Fruit fly (Drosophila melanogaster): ENCODE data around the gene fax.

The fax gene

DNA sequence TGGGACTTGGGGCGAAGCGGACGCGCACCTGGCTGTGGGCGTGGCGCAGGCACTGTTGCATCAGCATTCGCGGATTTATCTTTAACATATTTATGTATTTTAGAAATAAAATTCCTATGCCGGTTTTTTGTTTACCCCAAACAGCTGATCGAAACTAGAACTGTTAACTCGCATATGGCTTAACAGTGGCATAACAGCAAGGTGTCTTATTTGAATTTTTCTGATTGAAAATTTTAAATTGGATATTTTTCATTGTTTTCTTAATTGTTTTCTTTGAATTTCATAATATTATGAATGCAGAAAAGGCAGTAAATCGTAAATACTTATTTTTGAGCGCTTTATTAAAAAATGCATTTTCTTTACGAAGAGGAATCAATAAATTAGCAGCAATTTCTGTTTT is 5.4 kb upstream of the fax start, which contains the start of gene GluRS-m (continued):
- peak; percentile 5 for TF ChIP-seq Med (GFP tag)

DNA sequence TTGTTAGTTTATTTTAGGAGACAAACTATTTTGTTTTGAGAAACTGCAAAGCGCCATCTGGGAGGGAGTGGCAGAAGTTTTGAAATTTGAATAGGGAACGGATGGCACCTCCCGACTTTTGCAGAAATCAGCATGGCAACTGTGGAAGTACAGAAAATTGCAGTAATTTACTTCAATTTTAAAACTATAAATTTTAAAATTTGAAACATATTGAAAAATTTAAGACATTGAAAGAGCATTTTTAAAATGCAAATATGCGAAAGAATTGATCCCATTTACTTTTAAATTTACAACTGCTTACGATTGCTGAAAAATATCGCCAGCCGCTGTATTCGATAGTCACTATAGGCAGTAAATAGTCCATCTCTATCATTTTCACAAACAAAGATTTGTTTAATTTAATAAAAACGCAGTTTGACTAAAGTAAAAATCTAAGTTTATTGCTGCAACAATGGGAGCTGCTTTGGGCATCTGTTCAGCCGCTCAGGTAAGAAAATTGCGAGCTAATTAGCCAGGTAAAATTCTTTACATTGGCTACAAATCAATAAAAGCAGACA is 844 bp upstream of the fax start, which contains the start of gene Serinc:
TSS of gene Serinc (plus strand) at position 329 of the 557 bp plus-strand sequence.
- TF ChIP-seq crol (GFP tag; IDR thresholded peaks at IDR 0.05) (no peak), ken (GFP tag; IDR thresholded peaks at IDR 0.05) (no peak), CG3163 (GFP tag; optimal IDR thresholded peaks at IDR 0.05) (peak; percentile 25), seq (GFP tag; IDR thresholded peaks at IDR 0.05) (no peak; the same call in 1 of the 2 replicates), Lim3 (GFP tag; IDR thresholded peaks at IDR 0.05) (no peak), Blimp-1 (GFP tag; optimal IDR thresholded peaks at IDR 0.05) (no peak), CG17612 (GFP tag; IDR thresholded peaks at IDR 0.05) (no peak), CG31441 (GFP tag; IDR thresholded peaks at IDR 0.05) (no peak), CG16813 (GFP tag; IDR thresholded peaks at IDR 0.05; ENCODE audit: partially characterized antibody) (peak; percentile 98), CG14050 (GFP tag; IDR thresholded peaks at IDR 0.05) (peak; percentile 20; the same call in 1 of the 3 replicates), prd (optimal IDR thresholded peaks at IDR 0.05) (no peak), prd (GFP tag; IDR thresholded peaks at IDR 0.05) (peak; percentile 59; the same call in 2 of the 3 replicates), pzg (GFP tag; optimal IDR thresholded peaks at IDR 0.05) (peak; percentile 71), CG33557 (GFP tag; optimal IDR thresholded peaks at IDR 0.05) (peak; percentile 42), dysf (GFP tag; IDR thresholded peaks at IDR 0.05) (peak; percentile 58), CG1647 (GFP tag; optimal IDR thresholded peaks at IDR 0.05) (peak; percentile 51), CG17328 (GFP tag; IDR thresholded peaks at IDR 0.05) (no peak), ranshi (GFP tag; IDR thresholded peaks at IDR 0.05) (0 out of 2 replicates have a peak, but pooled peaks have one; percentile 42), CG5245 (GFP tag; optimal IDR thresholded peaks at IDR 0.05) (peak; percentile 58), CG4404 (GFP tag; IDR thresholded peaks at IDR 0.05) (peak; percentile 11; the same call in 1 of the 2 replicates), CG6689 (GFP tag; IDR thresholded peaks at IDR 0.05) (no peak), Asciz (GFP tag; optimal IDR thresholded peaks at IDR 0.05) (no peak), CG6254 (GFP tag; optimal IDR thresholded peaks at IDR 0.05) (no peak), repo (GFP tag; optimal IDR thresholded peaks at IDR 0.05) (no peak), HmgD (GFP tag; optimal IDR thresholded peaks at IDR 0.05) (no peak), HLH54F (GFP tag; optimal IDR thresholded peaks at IDR 0.05) (peak; percentile 58), YL-1 (GFP tag; optimal IDR thresholded peaks at IDR 0.05) (peak; percentile 81), so (GFP tag; IDR thresholded peaks at IDR 0.05) (no peak), CG10979 (tag; optimal IDR thresholded peaks at IDR 0.05) (peak; percentile 57), CG34376 (GFP tag; optimal IDR thresholded peaks at IDR 0.05) (peak; percentile 25), Dek (tag; optimal IDR thresholded peaks at IDR 0.05) (peak; percentile 25), wor (GFP tag; IDR thresholded peaks at IDR 0.05) (no peak; the same call in 1 of the 2 replicates), H15 (GFP tag; IDR thresholded peaks at IDR 0.05) (no peak), hth (optimal IDR thresholded peaks at IDR 0.05) (no peak), chinmo (GFP tag; IDR thresholded peaks at IDR 0.05; ENCODE audit: partially characterized antibody) (peak; percentile 92; the same call in 3 of the 4 replicates), unc-4 (GFP tag; IDR thresholded peaks at IDR 0.05; ENCODE audit: partially characterized antibody) (peak; percentile 96), hb (GFP tag; IDR thresholded peaks at IDR 0.05; ENCODE audit: partially characterized antibody) (peak; percentile 98), en (GFP tag; optimal IDR thresholded peaks at IDR 0.05) (no peak), Doc3 (GFP tag; IDR thresholded peaks at IDR 0.05; ENCODE audit: partially characterized antibody) (peak; percentile 98), CG17186 (GFP tag; optimal IDR thresholded peaks at IDR 0.05) (peak; percentile 66), Six4 (GFP tag; optimal IDR thresholded peaks at IDR 0.05) (peak; percentile 7), CG3838 (GFP tag; optimal IDR thresholded peaks at IDR 0.05) (peak; percentile 25), CG2116 (GFP tag; optimal IDR thresholded peaks at IDR 0.05) (peak; percentile 84), Dref (GFP tag; IDR thresholded peaks at IDR 0.05) (peak; percentile 52), maf-S (GFP tag; optimal IDR thresholded peaks at IDR 0.05) (peak; percentile 50), dimm (GFP tag; IDR thresholded peaks at IDR 0.05) (no peak), tll (GFP tag; optimal IDR thresholded peaks at IDR 0.05) (no peak), bab2 (GFP tag; optimal IDR thresholded peaks at IDR 0.05) (peak; percentile 44)

Data from whole organism, embryonic.